Fruit fly (Drosophila melanogaster): ENCODE results near the gene Ost48.

Ost48 gene

DNA sequence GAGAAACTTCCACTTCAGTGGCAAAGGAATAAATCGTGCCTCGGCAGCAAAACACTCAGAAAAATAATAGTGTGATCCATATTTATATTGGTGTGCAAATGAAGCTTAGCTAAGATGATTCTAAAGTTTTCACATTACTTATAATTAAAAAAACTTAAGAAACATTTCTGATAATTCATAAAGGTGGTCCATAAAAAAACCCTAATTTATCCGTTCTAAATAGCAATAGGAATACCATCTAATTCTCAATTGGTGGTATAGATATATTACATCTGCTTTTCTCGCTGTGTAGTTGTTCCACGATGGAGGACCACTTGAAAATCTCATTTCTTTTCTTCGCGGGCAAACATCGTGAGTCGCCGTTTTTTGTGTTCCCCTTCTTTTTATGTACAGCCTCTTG is 3.2 kb downstream of the Ost48 start (continued):
- TF ChIP-seq mld (GFP tag; IDR thresholded peaks at IDR 0.05; ENCODE audit: partially characterized antibody) (no peak), CG11247 (GFP tag; IDR thresholded peaks at IDR 0.05) (no peak), BtbVII (GFP tag; optimal IDR thresholded peaks at IDR 0.05) (peak; percentile 31), Doc2 (GFP tag; IDR thresholded peaks at IDR 0.05) (no peak), CG1832 (GFP tag; optimal IDR thresholded peaks at IDR 0.05) (no peak), CG13624 (GFP tag; optimal IDR thresholded peaks at IDR 0.05) (no peak), Taf1 (GFP tag; IDR thresholded peaks at IDR 0.05) (no peak), Antp (GFP tag; optimal IDR thresholded peaks at IDR 0.05) (no peak), Oaz (GFP tag; IDR thresholded peaks at IDR 0.05) (no peak), CG4820 (GFP tag; optimal IDR thresholded peaks at IDR 0.05) (peak; percentile 37), CG32532 (GFP tag; IDR thresholded peaks at IDR 0.05) (peak; percentile 63), Nf-YC (tag; optimal IDR thresholded peaks at IDR 0.05) (peak; percentile 10), ham (GFP tag; IDR thresholded peaks at IDR 0.05) (no peak), CG14050 (GFP tag; IDR thresholded peaks at IDR 0.05) (no peak; the same call in 2 of the 3 replicates), phol (tag; optimal IDR thresholded peaks at IDR 0.05) (peak; percentile 77), Kr (GFP tag; optimal IDR thresholded peaks at IDR 0.05) (no peak), Sox102F (GFP tag; optimal IDR thresholded peaks at IDR 0.05) (peak; percentile 65), Dp (GFP tag; optimal IDR thresholded peaks at IDR 0.05) (no peak), hbn (GFP tag; IDR thresholded peaks at IDR 0.05; ENCODE audit: partially characterized antibody) (no peak), CG12744 (GFP tag; optimal IDR thresholded peaks at IDR 0.05) (peak; percentile 42), ase (GFP tag; IDR thresholded peaks at IDR 0.05) (no peak), CG7556 (GFP tag; optimal IDR thresholded peaks at IDR 0.05) (peak; percentile 61), CG16813 (GFP tag; IDR thresholded peaks at IDR 0.05; ENCODE audit: partially characterized antibody) (no peak), stwl (tag; optimal IDR thresholded peaks at IDR 0.05) (no peak), tio (GFP tag; optimal IDR thresholded peaks at IDR 0.05) (no peak), CG6175 (GFP tag; IDR thresholded peaks at IDR 0.05) (no peak), run (tag; optimal IDR thresholded peaks at IDR 0.05) (no peak), vfl (GFP tag; optimal IDR thresholded peaks at IDR 0.05) (no peak), dimm (GFP tag; IDR thresholded peaks at IDR 0.05) (no peak), CG8290 (GFP tag; optimal IDR thresholded peaks at IDR 0.05) (no peak), CG8290 (tag; optimal IDR thresholded peaks at IDR 0.05) (no peak), CG15696 (tag; optimal IDR thresholded peaks at IDR 0.05) (peak; percentile 81), gt (GFP tag; IDR thresholded peaks at IDR 0.05) (no peak), CG14965 (GFP tag; optimal IDR thresholded peaks at IDR 0.05; ENCODE audit: borderline replicate concordance) (no peak), HLH54F (GFP tag; optimal IDR thresholded peaks at IDR 0.05) (peak; percentile 24), CG7839 (tag; optimal IDR thresholded peaks at IDR 0.05) (peak; percentile 73), CG15011 (GFP tag; optimal IDR thresholded peaks at IDR 0.05) (peak; percentile 58), jigr1 (GFP tag; IDR thresholded peaks at IDR 0.05) (no peak), sr (GFP tag; IDR thresholded peaks at IDR 0.05) (no peak), ken (GFP tag; IDR thresholded peaks at IDR 0.05) (0 out of 3 replicates have a peak, but pooled peaks have one; percentile 8), tna (GFP tag; IDR thresholded peaks at IDR 0.05; ENCODE audit: partially characterized antibody) (no peak), cg (GFP tag; optimal IDR thresholded peaks at IDR 0.05) (no peak), CG1602 (GFP tag; optimal IDR thresholded peaks at IDR 0.05) (no peak), Fer3 (tag; optimal IDR thresholded peaks at IDR 0.05) (peak; percentile 57), Ssrp (tag; optimal IDR thresholded peaks at IDR 0.05) (peak; percentile 49), ci (GFP tag; IDR thresholded peaks at IDR 0.05) (0 out of 3 replicates have a peak, but pooled peaks have one; percentile 12), CG31224 (GFP tag; IDR thresholded peaks at IDR 0.05) (peak; percentile 24; the same call in 1 of the 2 replicates), PHDP (tag; optimal IDR thresholded peaks at IDR 0.05) (peak; percentile 47), ato (GFP tag; IDR thresholded peaks at IDR 0.05; ENCODE audit: partially characterized antibody) (no peak), Nf-YB (GFP tag; optimal IDR thresholded peaks at IDR 0.05) (no peak), CG1792 (GFP tag; optimal IDR thresholded peaks at IDR 0.05) (peak; percentile 23), CG15601 (tag; optimal IDR thresholded peaks at IDR 0.05) (peak; percentile 29)
